Fruit fly (Drosophila melanogaster): Measurements from ENCODE around the gene Kap-alpha1.

- TF ChIP-seq Lpt (GFP tag; optimal IDR thresholded peaks at IDR 0.05) = no peak
- TF ChIP-seq spab (GFP tag; optimal IDR thresholded peaks at IDR 0.05) = no peak
- TF ChIP-seq CG4318 (GFP tag; optimal IDR thresholded peaks at IDR 0.05) = no peak
- peak; percentile 38 for TF ChIP-seq CG6792 (GFP tag; optimal IDR thresholded peaks at IDR 0.05)
- TF ChIP-seq CG3919 (GFP tag; optimal IDR thresholded peaks at IDR 0.05) = no peak
- TF ChIP-seq Blimp-1 (GFP tag; optimal IDR thresholded peaks at IDR 0.05) = peak; percentile 81
- TF ChIP-seq Met (GFP tag; optimal IDR thresholded peaks at IDR 0.05) = no peak
- no peak for TF ChIP-seq Hr39 (GFP tag; optimal IDR thresholded peaks at IDR 0.05)
- no peak for TF ChIP-seq CG8632 (GFP tag; optimal IDR thresholded peaks at IDR 0.05)
- TF ChIP-seq CG1621 (tag; optimal IDR thresholded peaks at IDR 0.05) = no peak
- no peak for TF ChIP-seq CG10669 (GFP tag; optimal IDR thresholded peaks at IDR 0.05)
- TF ChIP-seq dsx (GFP tag; optimal IDR thresholded peaks at IDR 0.05; ENCODE audit: poor library complexity, severe bottlenecking) = no peak
These were observed 26.2 kb downstream of the Kap-alpha1 start for dm6 chr3L:19833227-19833626.
